Worm (Caenorhabditis elegans) whole organism, late embryonic: ENCODE measurements around the gene bbs-4.

Source experiments
- ceh-24 ChIP-seq: sonication (generic microtip); optimal IDR thresholded peaks from 2 replicates; lab custom pipeline; 2016; ENCODE audit warnings: mild to moderate bottlenecking, missing genetic modification characterization, missing compliant biosample characterization
- ceh-31 ChIP-seq: sonication (generic microtip); optimal IDR thresholded peaks from 2 replicates; lab custom pipeline; 2016; ENCODE audit warnings: missing genetic modification characterization, missing compliant biosample characterization
- elt-4 ChIP-seq: sonication (generic microtip); optimal IDR thresholded peaks from 2 replicates; lab custom pipeline; 2016; ENCODE audit warnings: missing genetic modification characterization, missing compliant biosample characterization
- tbx-7 ChIP-seq: sonication (generic microtip); optimal IDR thresholded peaks from 2 replicates; lab custom pipeline; 2016; ENCODE audit warnings: missing genotype, missing genetic modification characterization, missing compliant biosample characterization
- unc-42 ChIP-seq: sonication (generic microtip); optimal IDR thresholded peaks from 2 replicates; lab custom pipeline; 2016; ENCODE audit warnings: missing genotype, missing genetic modification characterization, missing compliant biosample characterization

ce11 chrIII:9590212-9590611 is 21.8 kb downstream of the bbs-4 start:
- TF ChIP-seq elt-4 (tag; lab: Kevin White, UChicago) (no peak), ceh-31 (tag; lab: Kevin White, UChicago) (no peak), tbx-7 (tag; lab: Kevin White, UChicago) (no peak), unc-42 (tag; lab: Kevin White, UChicago) (no peak), ceh-24 (no peak)
